Worm (Caenorhabditis elegans) whole organism, L4/young adult: Measurements from ENCODE around the gene ZK512.7.

Experiments
- W03F9.2 ChIP-seq: fragments of 150-350 bp; optimal IDR thresholded peaks from 2 replicates; lab custom pipeline; 2014; ENCODE audit warnings: missing biosample characterization, missing genetic modification characterization
- dao-5 ChIP-seq: sonication (generic microtip); optimal IDR thresholded peaks from 2 replicates; lab custom pipeline; 2016; ENCODE audit warnings: missing genotype, missing genetic modification characterization, moderate library complexity, missing compliant biosample characterization
- him-1 ChIP-seq: sonication (generic microtip); optimal IDR thresholded peaks from 2 replicates; lab custom pipeline; 2016; ENCODE audit warnings: missing genotype, missing genetic modification reagents, missing genetic modification characterization, missing compliant biosample characterization

- TF ChIP-seq him-1 (tag; lab: Kevin White, UChicago) = no peak
- TF ChIP-seq dao-5 (tag; lab: Kevin White, UChicago) = no peak
- no peak for TF ChIP-seq W03F9.2 (tag; lab: Kevin White, UChicago)
Measured at ce11 chrIII:9112479-9112878, 26.0 kb downstream of the ZK512.7 start.
